Worm (Caenorhabditis elegans) whole organism, young adult: Measurements from ENCODE around the gene prmt-1.

Experiments
- F22D6.2 ChIP-seq: sonication (generic microtip); optimal IDR thresholded peaks from 2 replicates; lab custom pipeline; 2016; ENCODE audit warnings: mild to moderate bottlenecking, missing genetic modification characterization, missing compliant biosample characterization
- ekl-4 ChIP-seq: fragments of 200-800 bp; sonication (Bioruptor generic); IDR thresholded peaks from 2 replicates; pipeline ENCODE4 v1.3.6; 2022; ENCODE audit warnings: missing genetic modification reagents, missing genetic modification characterization, missing compliant biosample characterization
- hmg-20 ChIP-seq: fragments of 200-800 bp; sonication (Bioruptor generic); IDR thresholded peaks from 2 replicates; pipeline ENCODE4 v1.3.6; 2022; ENCODE audit warnings: missing genetic modification reagents, missing genetic modification characterization, missing compliant biosample characterization
- lir-1 ChIP-seq: fragments of 200-800 bp; sonication (Bioruptor generic); conservative IDR thresholded peaks from 2 replicates; pipeline ENCODE4 v1.3.6; 2022; ENCODE audit warnings: missing genetic modification reagents, missing genetic modification characterization, missing compliant biosample characterization
- mel-28 ChIP-seq: sonication (generic microtip); optimal IDR thresholded peaks from 2 replicates; lab custom pipeline; 2016; ENCODE audit warnings: borderline replicate concordance, mild to moderate bottlenecking, missing genetic modification characterization, missing compliant biosample characterization
- nfya-2 ChIP-seq: fragments of 200-800 bp; sonication (Bioruptor generic); IDR thresholded peaks from 2 replicates; pipeline ENCODE4 v1.3.6; 2022; ENCODE audit warnings: missing genetic modification reagents, missing genetic modification characterization, missing compliant biosample characterization
- rec-8 ChIP-seq, 2 experiments: sonication (generic microtip); optimal IDR thresholded peaks; 2 replicates each; lab custom pipeline; 2016; ENCODE audit warnings: mild to moderate bottlenecking in 2 of 2, missing genetic modification characterization in 2 of 2, missing genetic modification reagents in 2 of 2, missing genotype in 2 of 2, missing biosample characterization in 1 of 2, missing compliant biosample characterization in 1 of 2, moderate library complexity in 1 of 2
- xnd-1 ChIP-seq: sonication (generic microtip); optimal IDR thresholded peaks from 2 replicates; lab custom pipeline; 2016; ENCODE audit warnings: missing genotype, missing genetic modification reagents, missing genetic modification characterization, missing compliant biosample characterization
- ztf-25 ChIP-seq: fragments of 200-800 bp; sonication (Bioruptor generic); IDR thresholded peaks from 2 replicates; pipeline ENCODE4 v1.3.6; 2022; ENCODE audit warnings: missing genetic modification reagents, missing genetic modification characterization, missing compliant biosample characterization

DNA sequence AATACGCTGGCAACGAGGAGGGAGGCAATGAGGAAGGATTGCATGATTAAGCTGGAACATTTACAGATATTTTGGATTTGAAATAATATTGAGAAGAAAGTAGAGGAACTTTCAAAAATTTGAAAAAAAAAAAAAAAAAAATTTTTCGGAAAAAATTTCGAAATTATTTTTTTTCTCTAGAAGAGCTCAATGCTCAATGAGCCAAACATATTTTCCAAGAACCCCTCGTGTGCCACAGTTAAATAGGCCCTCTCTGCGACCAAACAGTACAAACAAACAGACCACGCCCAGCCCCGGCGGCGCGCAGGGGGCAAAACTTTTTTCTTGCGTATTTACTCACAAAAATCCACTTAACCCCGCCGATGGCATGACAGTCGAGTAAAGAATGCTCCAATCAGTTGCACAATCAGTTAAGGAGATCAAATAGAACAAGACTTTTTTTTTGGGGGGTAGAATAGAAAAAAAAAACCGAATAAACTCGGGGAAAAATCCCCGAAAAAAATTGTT is 10.4 kb upstream of the prmt-1 start, which contains the start of gene pqn-94:
- TF ChIP-seq nfya-2 (GFP tag; lab: Robert Waterston, UW) (no peak), mel-28 (no peak), lir-1 (GFP tag; lab: Robert Waterston, UW) (no peak), rec-8 (tag; optimal IDR thresholded peaks at IDR 0.05; lab: Kevin White, UChicago) (no peak), xnd-1 (no peak), ztf-25 (GFP tag; lab: Robert Waterston, UW) (no peak), hmg-20 (GFP tag; lab: Robert Waterston, UW) (no peak), F22D6.2 (no peak), ekl-4 (GFP tag; lab: Robert Waterston, UW) (no peak)
